Worm (Caenorhabditis elegans): ENCODE measurements around the gene srh-16.

ce11 chrV:12298184-12298583 is 6.5 kb downstream of the srh-16 start:
- TF ChIP-seq lsy-2 (tag; optimal IDR thresholded peaks at IDR 0.05) (no peak), nhr-77 (tag; optimal IDR thresholded peaks at IDR 0.05) (no peak), unc-130 (tag; optimal IDR thresholded peaks at IDR 0.05) (no peak), skn-1 (tag; optimal IDR thresholded peaks at IDR 0.05) (no peak), pag-3 (tag; optimal IDR thresholded peaks at IDR 0.05; ENCODE audit: borderline replicate concordance, insufficient read depth) (no peak), lin-13 (GFP tag; optimal IDR thresholded peaks at IDR 0.05) (no peak), nhr-237 (tag; optimal IDR thresholded peaks at IDR 0.05) (no peak), lir-3 (tag; optimal IDR thresholded peaks at IDR 0.05; ENCODE audit: poor library complexity) (no peak), ama-1 (optimal IDR thresholded peaks at IDR 0.05) (no peak), dpl-1 (GFP tag; optimal IDR thresholded peaks at IDR 0.05) (no peak), tbx-2 (tag; optimal IDR thresholded peaks at IDR 0.05) (no peak), C16A3.4 (tag; optimal IDR thresholded peaks at IDR 0.05) (no peak), unc-30 (tag; optimal IDR thresholded peaks at IDR 0.05) (no peak)

Data from whole organism, L1 larva.